Worm (Caenorhabditis elegans): Measurements from ENCODE around the gene srj-5.
A peak's percentile ranks its signal among the peaks of the same experiment; 100 is the strongest.

Gene srj-5

ce11 chrV:652940-653339 is at the start of gene srj-5:
Gene srj-5, minus strand, starts transcription at chrV:653040.
- no peak for TF ChIP-seq him-1 (tag; optimal IDR thresholded peaks at IDR 0.05)

DNA sequence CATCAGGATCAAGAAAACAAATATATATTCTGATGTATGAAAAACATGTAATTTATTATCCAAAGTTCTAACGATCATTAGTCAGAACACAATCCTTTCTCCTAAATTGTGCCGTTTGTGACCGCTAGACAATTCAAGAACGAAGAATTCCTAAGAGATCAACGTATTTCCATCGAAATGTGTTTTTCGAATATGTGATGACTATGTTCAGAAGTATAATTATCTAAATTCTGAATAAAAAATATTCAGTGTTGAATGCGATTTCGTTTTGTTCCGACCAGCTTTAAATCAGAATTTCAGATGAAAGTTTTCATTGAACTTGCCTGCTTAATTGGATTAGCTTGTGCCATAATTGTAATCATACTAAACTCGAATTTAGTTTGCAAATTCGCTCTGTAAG is 49.4 kb upstream of the srj-5 start, which contains the start of gene srbc-37:
srbc-37 (plus strand) TSS at position 301 of the 400 bp plus-strand sequence.
- no peak for TF ChIP-seq dao-5 (tag; optimal IDR thresholded peaks at IDR 0.05)

- TF ChIP-seq W03F9.2 (tag; optimal IDR thresholded peaks at IDR 0.05): no peak
- no peak for TF ChIP-seq him-1 (tag; optimal IDR thresholded peaks at IDR 0.05)
- no peak for TF ChIP-seq dao-5 (tag; optimal IDR thresholded peaks at IDR 0.05)
Observed at ce11 chrV:699489-700129, 46.8 kb upstream of the srj-5 start, which contains the start of the genes ugt-29 and srx-5. Gene ugt-29, minus strand, starts transcription at chrV:699589. Gene srx-5, plus strand, starts transcription at chrV:700079.

DNA sequence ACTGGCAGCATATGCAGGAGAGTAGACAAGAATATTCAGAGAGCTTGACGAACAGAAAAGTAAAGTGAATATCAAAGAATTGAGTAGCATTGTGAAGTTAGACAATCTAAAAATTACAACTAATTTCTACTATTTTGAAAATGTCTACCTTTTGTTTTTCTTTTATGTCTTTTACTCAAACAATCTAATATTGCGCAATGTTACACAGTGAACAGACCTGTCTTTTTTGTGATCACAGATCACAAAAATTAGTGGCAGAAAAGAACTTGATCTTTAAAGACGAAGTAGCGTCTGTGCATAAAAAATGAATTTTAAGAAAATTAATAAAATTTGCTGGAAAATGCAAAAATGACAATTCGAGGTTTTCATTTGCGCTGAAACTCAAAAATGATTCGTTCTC is 46.2 kb upstream of the srj-5 start:
- no peak for TF ChIP-seq him-1 (tag; optimal IDR thresholded peaks at IDR 0.05)
- TF ChIP-seq dao-5 (tag; optimal IDR thresholded peaks at IDR 0.05): no peak
- TF ChIP-seq W03F9.2 (tag; optimal IDR thresholded peaks at IDR 0.05): no peak

ce11 chrV:695914-696313 is 43.1 kb upstream of the srj-5 start, which contains the start of gene srj-52:
Gene srj-52, minus strand, starts transcription at chrV:696014.
- no peak for TF ChIP-seq him-1 (tag; optimal IDR thresholded peaks at IDR 0.05)
- TF ChIP-seq W03F9.2 (tag; optimal IDR thresholded peaks at IDR 0.05): no peak
- no peak for TF ChIP-seq dao-5 (tag; optimal IDR thresholded peaks at IDR 0.05)

DNA sequence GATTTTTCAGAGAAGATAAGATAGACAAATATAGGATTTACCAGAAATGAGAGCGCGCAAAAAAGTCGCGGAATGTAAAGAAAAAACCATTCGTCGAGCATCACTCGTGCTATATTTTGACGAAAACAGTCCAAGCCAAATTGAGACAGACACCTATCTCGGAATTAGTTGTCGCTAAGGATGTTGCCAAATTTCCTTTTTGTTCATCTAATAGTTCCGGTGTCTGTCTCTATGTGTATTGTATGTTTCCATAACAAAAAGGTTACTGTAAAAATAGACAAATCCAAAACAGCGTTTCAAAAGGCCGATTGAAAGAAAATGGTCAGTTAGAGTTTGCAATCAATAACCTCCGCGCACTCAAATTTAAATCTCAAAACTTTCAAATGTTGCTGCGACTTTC is 41.8 kb upstream of the srj-5 start, which contains the start of gene srj-53:
srj-53 (minus strand) TSS at position 101 of the 400 bp plus-strand sequence.
- TF ChIP-seq dao-5 (tag; optimal IDR thresholded peaks at IDR 0.05): no peak
- no peak for TF ChIP-seq him-1 (tag; optimal IDR thresholded peaks at IDR 0.05)
- no peak for TF ChIP-seq W03F9.2 (tag; optimal IDR thresholded peaks at IDR 0.05)

DNA sequence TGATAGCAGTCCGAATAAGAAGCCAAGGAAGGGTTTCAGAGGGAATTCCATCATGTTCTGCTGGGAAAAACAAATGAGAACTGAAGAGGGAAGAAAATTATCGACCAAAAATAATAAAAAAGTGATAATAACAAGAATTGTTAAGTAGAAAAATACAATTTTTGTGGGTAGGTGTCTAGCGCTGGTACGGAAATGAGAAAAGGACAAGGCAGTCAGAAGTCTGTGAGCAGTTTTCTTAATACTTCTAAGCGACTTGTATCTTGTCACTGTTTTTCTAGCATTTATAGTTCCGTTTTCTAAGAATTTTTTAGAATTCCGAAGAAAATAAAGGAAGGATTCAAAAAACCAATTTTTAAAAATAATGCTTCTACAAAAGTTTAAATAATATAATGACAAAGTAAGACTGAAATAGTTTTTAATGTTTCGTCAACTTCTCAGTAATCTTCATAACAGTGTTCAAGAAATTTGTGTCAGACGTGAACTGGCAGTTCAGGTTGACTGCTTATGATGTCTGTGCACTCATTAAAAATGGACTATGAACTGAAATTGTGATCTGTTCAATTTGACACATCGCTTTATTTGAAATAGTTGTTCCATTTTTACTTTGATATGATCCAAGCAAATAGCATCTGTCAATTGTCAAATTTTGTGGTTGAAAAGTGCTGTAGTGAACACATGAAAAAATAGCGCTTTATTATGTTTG is 40.0 kb upstream of the srj-5 start, which contains the start of gene srx-4:
srx-4 (minus strand) TSS at position 51 of the 703 bp plus-strand sequence.
- TF ChIP-seq W03F9.2 (tag; optimal IDR thresholded peaks at IDR 0.05) (no peak), dao-5 (tag; optimal IDR thresholded peaks at IDR 0.05) (no peak), him-1 (tag; optimal IDR thresholded peaks at IDR 0.05) (no peak)

ce11 chrV:689538-689937 is 36.7 kb upstream of the srj-5 start:
- no peak for TF ChIP-seq W03F9.2 (tag; optimal IDR thresholded peaks at IDR 0.05)
- TF ChIP-seq him-1 (tag; optimal IDR thresholded peaks at IDR 0.05): no peak
- no peak for TF ChIP-seq dao-5 (tag; optimal IDR thresholded peaks at IDR 0.05)

- TF ChIP-seq him-1 (tag; optimal IDR thresholded peaks at IDR 0.05): no peak
- TF ChIP-seq dao-5 (tag; optimal IDR thresholded peaks at IDR 0.05): no peak
- no peak for TF ChIP-seq W03F9.2 (tag; optimal IDR thresholded peaks at IDR 0.05)
Observed at ce11 chrV:687384-687783, 34.5 kb upstream of the srj-5 start, which contains the start of gene H25P19.1. Gene H25P19.1, plus strand, starts transcription at chrV:687684.

DNA sequence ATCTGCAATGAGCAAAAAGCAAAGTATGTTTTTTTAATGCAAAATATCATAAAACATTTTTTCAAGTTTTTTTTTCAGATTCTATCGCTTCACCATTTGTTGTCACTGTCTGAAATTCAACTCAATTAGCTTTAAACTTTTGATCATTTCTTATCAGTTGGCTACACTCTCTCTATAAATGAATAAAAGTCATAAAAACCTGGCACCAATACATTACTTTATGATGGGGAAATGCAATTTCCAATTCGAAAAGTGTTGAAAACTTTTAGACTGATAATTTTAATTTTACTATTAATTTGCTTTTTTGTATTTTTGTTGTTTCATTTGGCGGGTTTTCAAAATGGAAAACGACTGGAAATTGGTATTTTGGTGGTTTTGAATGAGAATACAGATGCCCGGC is 31.0 kb upstream of the srj-5 start, which contains the start of gene F31F4.1:
F31F4.1 (plus strand) TSS at position 203 of the 400 bp plus-strand sequence.
- TF ChIP-seq dao-5 (tag; optimal IDR thresholded peaks at IDR 0.05) (no peak), him-1 (tag; optimal IDR thresholded peaks at IDR 0.05) (no peak), W03F9.2 (tag; optimal IDR thresholded peaks at IDR 0.05) (no peak)

DNA sequence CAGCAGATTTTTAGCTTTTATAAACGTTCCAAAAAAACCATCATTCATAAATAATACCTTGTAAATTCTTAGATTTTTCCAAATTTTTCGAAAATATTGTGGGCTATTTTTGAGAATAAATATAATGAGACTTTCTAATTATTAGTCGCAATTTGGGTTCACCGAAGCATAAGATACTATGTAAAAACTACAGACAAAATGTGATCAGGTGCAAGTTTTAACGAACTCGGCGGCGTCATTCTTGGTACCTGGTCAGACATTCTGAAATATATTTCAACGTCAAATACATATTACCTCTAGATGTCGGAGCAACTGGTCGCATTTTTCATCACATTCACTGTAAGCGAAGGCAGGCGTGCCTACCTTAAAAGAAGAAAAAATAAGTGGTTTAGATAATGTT is 29.2 kb upstream of the srj-5 start, which contains the start of gene srx-23:
srx-23 (plus strand) TSS at position 301 of the 400 bp plus-strand sequence.
- TF ChIP-seq W03F9.2 (tag; optimal IDR thresholded peaks at IDR 0.05) (no peak), dao-5 (tag; optimal IDR thresholded peaks at IDR 0.05) (no peak), him-1 (tag; optimal IDR thresholded peaks at IDR 0.05) (no peak)

ce11 chrV:679663-680062 is 26.8 kb upstream of the srj-5 start, which contains the start of gene srx-22:
Gene srx-22, plus strand, starts transcription at chrV:679963.
- TF ChIP-seq him-1 (tag; optimal IDR thresholded peaks at IDR 0.05) (no peak), dao-5 (tag; optimal IDR thresholded peaks at IDR 0.05) (no peak), W03F9.2 (tag; optimal IDR thresholded peaks at IDR 0.05) (no peak)

- TF ChIP-seq dao-5 (tag; optimal IDR thresholded peaks at IDR 0.05): no peak
- TF ChIP-seq W03F9.2 (tag; optimal IDR thresholded peaks at IDR 0.05): peak; percentile 4
- TF ChIP-seq him-1 (tag; optimal IDR thresholded peaks at IDR 0.05): no peak
Observed at ce11 chrV:676550-677084, 23.8 kb upstream of the srj-5 start, which contains the start of the genes fbxa-72 and srx-21. Gene fbxa-72, minus strand, starts transcription at chrV:676753. Gene srx-21, plus strand, starts transcription at chrV:677034.

- TF ChIP-seq dao-5 (tag; optimal IDR thresholded peaks at IDR 0.05) (no peak), him-1 (tag; optimal IDR thresholded peaks at IDR 0.05) (no peak), W03F9.2 (tag; optimal IDR thresholded peaks at IDR 0.05) (no peak)
Observed at ce11 chrV:676090-676489, 23.2 kb upstream of the srj-5 start.
